Fruit fly (Drosophila melanogaster) whole organism, embryonic: ENCODE measurements around the gene CG5326.
A peak's percentile ranks its signal among the peaks of the same experiment; 100 is the strongest.

Experiments used
- Atf3 ChIP-seq: fragments of 200-800 bp; sonication (Bioruptor generic); optimal IDR thresholded peaks from 3 replicates; lab custom pipeline; 2016; ENCODE audit warnings: missing biosample characterization, missing genetic modification characterization
- B-H2 ChIP-seq: fragments of 200-800 bp; sonication (Bioruptor generic); optimal IDR thresholded peaks from 2 replicates; lab custom pipeline; 2018; ENCODE audit warnings: missing biosample characterization, mild to moderate bottlenecking, missing genetic modification characterization
- BEAF-32 ChIP-seq: fragments of 200-800 bp; sonication (Bioruptor generic); optimal IDR thresholded peaks from 3 replicates; lab custom pipeline; 2017; ENCODE audit warnings: missing biosample characterization, missing genetic modification characterization, mild to moderate bottlenecking, moderate library complexity, missing genetic modification reagents
- Blimp-1 ChIP-seq: fragments of 200-800 bp; sonication (Bioruptor generic); optimal IDR thresholded peaks from 3 replicates; lab custom pipeline; 2018; ENCODE audit warnings: missing biosample characterization, missing genetic modification characterization, mild to moderate bottlenecking, moderate library complexity, missing genetic modification reagents
- CG10543 ChIP-seq: fragments of 200-800 bp; sonication (Bioruptor generic); optimal IDR thresholded peaks from 3 replicates; lab custom pipeline; 2017; ENCODE audit warnings: missing biosample characterization, mild to moderate bottlenecking, missing genetic modification characterization, moderate library complexity
- CG11085 ChIP-seq: fragments of 200-800 bp; sonication (Bioruptor generic); IDR thresholded peaks from 2 replicates; pipeline ENCODE4 v1.3.6; 2022; ENCODE audit warnings: missing biosample characterization, missing genetic modification characterization
- CG13624 ChIP-seq: fragments of 200-800 bp; sonication (Bioruptor generic); optimal IDR thresholded peaks from 2 replicates; lab custom pipeline; 2016; ENCODE audit warnings: missing biosample characterization, missing genetic modification characterization
- CG15601 ChIP-seq: fragments of 200-800 bp; sonication (Bioruptor generic); optimal IDR thresholded peaks from 3 replicates; lab custom pipeline; 2019; ENCODE audit warnings: missing biosample characterization, mild to moderate bottlenecking, missing genetic modification characterization, moderate library complexity
- CG16813 ChIP-seq: fragments of 200-800 bp; sonication (Bioruptor generic); IDR thresholded peaks from 3 replicates; pipeline ENCODE4 v1.3.6; 2022; ENCODE audit warnings: missing biosample characterization, missing genetic modification characterization; ENCODE audit not compliant: partially characterized antibody
- CG17359 ChIP-seq: fragments of 200-800 bp; sonication (Bioruptor generic); optimal IDR thresholded peaks from 3 replicates; lab custom pipeline; 2018; ENCODE audit warnings: missing biosample characterization, mild to moderate bottlenecking, missing genetic modification characterization, moderate library complexity
- CG17802 ChIP-seq: fragments of 200-800 bp; sonication (Bioruptor generic); optimal IDR thresholded peaks from 2 replicates; lab custom pipeline; 2018; ENCODE audit warnings: missing biosample characterization, mild to moderate bottlenecking, missing genetic modification characterization, moderate library complexity
- CG2129 ChIP-seq: fragments of 200-800 bp; sonication (Bioruptor generic); IDR thresholded peaks from 2 replicates; pipeline ENCODE4 v1.3.6; 2022; ENCODE audit warnings: missing biosample characterization, missing genetic modification characterization; ENCODE audit not compliant: partially characterized antibody
- CG3163 ChIP-seq: fragments of 200-800 bp; sonication (Bioruptor generic); optimal IDR thresholded peaks from 3 replicates; lab custom pipeline; 2016; ENCODE audit warnings: missing biosample characterization, missing genetic modification characterization
- CG3847 ChIP-seq: fragments of 200-800 bp; sonication (Bioruptor generic); IDR thresholded peaks from 2 replicates; pipeline ENCODE4 v1.3.6; 2022; ENCODE audit warnings: missing biosample characterization, missing genetic modification characterization
- CG4730 ChIP-seq: fragments of 200-800 bp; sonication (Bioruptor generic); IDR thresholded peaks from 2 replicates; pipeline ENCODE4 v1.3.6; 2022; ENCODE audit warnings: missing biosample characterization, missing genetic modification characterization
- CG6654 ChIP-seq: fragments of 200-800 bp; sonication (Bioruptor generic); optimal IDR thresholded peaks from 2 replicates; lab custom pipeline; 2017; ENCODE audit warnings: missing biosample characterization, mild to moderate bottlenecking, missing genetic modification characterization
- CG6854 ChIP-seq: fragments of 200-800 bp; sonication (Bioruptor generic); optimal IDR thresholded peaks from 3 replicates; lab custom pipeline; 2017; ENCODE audit warnings: missing biosample characterization, mild to moderate bottlenecking, missing genetic modification characterization
- CG9797 ChIP-seq: fragments of 200-800 bp; sonication (Bioruptor generic); optimal IDR thresholded peaks from 3 replicates; lab custom pipeline; 2018; ENCODE audit warnings: missing biosample characterization, mild to moderate bottlenecking, missing genetic modification characterization
- CG9932 ChIP-seq: fragments of 200-800 bp; sonication (Bioruptor generic); IDR thresholded peaks from 2 replicates; pipeline ENCODE4 v1.3.6; 2022; ENCODE audit warnings: missing biosample characterization, missing genetic modification characterization
- Dp ChIP-seq: fragments of 200-800 bp; sonication (Bioruptor generic); optimal IDR thresholded peaks from 2 replicates; lab custom pipeline; 2018; ENCODE audit warnings: missing biosample characterization, mild to moderate bottlenecking, missing genetic modification characterization, moderate library complexity
- E2f2 ChIP-seq: fragments of 200-800 bp; sonication (Bioruptor generic); IDR thresholded peaks from 2 replicates; pipeline ENCODE4 v1.3.6; 2022; ENCODE audit warnings: missing biosample characterization, missing genetic modification characterization
- Fer3 ChIP-seq: fragments of 200-800 bp; sonication (Bioruptor generic); optimal IDR thresholded peaks from 2 replicates; lab custom pipeline; 2018; ENCODE audit warnings: missing biosample characterization, mild to moderate bottlenecking, missing genetic modification characterization, moderate library complexity
- Hand ChIP-seq: fragments of 200-800 bp; sonication (Bioruptor generic); optimal IDR thresholded peaks from 2 replicates; lab custom pipeline; 2017; ENCODE audit warnings: mild to moderate bottlenecking, missing biosample characterization, missing genetic modification reagents, missing genetic modification characterization
- HmgD ChIP-seq: fragments of 200-800 bp; sonication (Bioruptor generic); optimal IDR thresholded peaks from 3 replicates; lab custom pipeline; 2016; ENCODE audit warnings: missing biosample characterization, missing genetic modification characterization
- Hr3 ChIP-seq: fragments of 200-800 bp; sonication (Bioruptor generic); optimal IDR thresholded peaks from 3 replicates; lab custom pipeline; 2016; ENCODE audit warnings: missing biosample characterization, missing genetic modification characterization
- Nf-YC ChIP-seq: fragments of 200-800 bp; optimal IDR thresholded peaks from 3 replicates; lab custom pipeline; 2019; ENCODE audit warnings: missing biosample characterization, mild to moderate bottlenecking, missing genetic modification characterization, moderate library complexity
- Oaz ChIP-seq: fragments of 200-800 bp; sonication (Bioruptor generic); IDR thresholded peaks from 2 replicates; pipeline ENCODE4 v1.3.6; 2022; ENCODE audit warnings: missing biosample characterization, missing genetic modification characterization
- Opbp ChIP-seq: fragments of 200-800 bp; sonication (Bioruptor generic); IDR thresholded peaks from 3 replicates; pipeline ENCODE4 v1.3.6; 2022; ENCODE audit warnings: missing biosample characterization, missing genetic modification characterization; ENCODE audit not compliant: partially characterized antibody
- Rfx ChIP-seq: fragments of 200-800 bp; sonication (Bioruptor generic); IDR thresholded peaks from 2 replicates; pipeline ENCODE4 v1.3.6; 2022; ENCODE audit warnings: missing biosample characterization, missing genetic modification characterization
- Scr ChIP-seq: fragments of 200-800 bp; sonication (Bioruptor generic); IDR thresholded peaks from 2 replicates; pipeline ENCODE4 v1.3.6; 2022; ENCODE audit warnings: missing biosample characterization, missing genetic modification characterization; ENCODE audit not compliant: partially characterized antibody
- Usf ChIP-seq: fragments of 200-800 bp; sonication (Bioruptor generic); optimal IDR thresholded peaks from 2 replicates; lab custom pipeline; 2017; ENCODE audit warnings: missing genotype, missing biosample characterization, missing genetic modification characterization
- YL-1 ChIP-seq: fragments of 200-800 bp; sonication (Bioruptor generic); optimal IDR thresholded peaks from 3 replicates; lab custom pipeline; 2017; ENCODE audit warnings: missing biosample characterization, mild to moderate bottlenecking, missing genetic modification characterization
- amos ChIP-seq: fragments of 200-800 bp; sonication (Bioruptor generic); IDR thresholded peaks from 2 replicates; pipeline ENCODE4 v1.3.6; 2022; ENCODE audit warnings: missing biosample characterization, missing genetic modification characterization; ENCODE audit not compliant: partially characterized antibody
- bbx ChIP-seq: fragments of 200-800 bp; sonication (Bioruptor generic); IDR thresholded peaks from 2 replicates; pipeline ENCODE4 v1.3.6; 2022; ENCODE audit warnings: missing biosample characterization, missing genetic modification characterization; ENCODE audit not compliant: partially characterized antibody
- bcd ChIP-seq: fragments of 200-800 bp; sonication (Bioruptor generic); optimal IDR thresholded peaks from 2 replicates; lab custom pipeline; 2017; ENCODE audit warnings: missing biosample characterization, mild to moderate bottlenecking, missing genetic modification characterization
- chif ChIP-seq, 2 experiments: fragments of 200-800 bp; sonication (Bioruptor generic); optimal IDR thresholded peaks; 3 replicates each; lab custom pipeline; 2016; ENCODE audit warnings: missing biosample characterization in 2 of 2, missing genetic modification characterization in 2 of 2
- chm ChIP-seq: fragments of 200-800 bp; sonication (Bioruptor generic); IDR thresholded peaks from 2 replicates; pipeline ENCODE4 v1.3.6; 2022; ENCODE audit warnings: missing biosample characterization, missing genetic modification characterization
- crol ChIP-seq: fragments of 200-800 bp; sonication (Bioruptor generic); IDR thresholded peaks from 2 replicates; pipeline ENCODE4 v1.3.6; 2022; ENCODE audit warnings: missing biosample characterization, missing genetic modification characterization
- danr ChIP-seq: fragments of 200-800 bp; sonication (Bioruptor generic); IDR thresholded peaks from 2 replicates; pipeline ENCODE4 v1.3.6; 2022; ENCODE audit warnings: missing biosample characterization, missing genetic modification characterization
- fd64A ChIP-seq: fragments of 200-800 bp; sonication (Bioruptor generic); optimal IDR thresholded peaks from 3 replicates; lab custom pipeline; 2018; ENCODE audit warnings: missing biosample characterization, mild to moderate bottlenecking, missing genetic modification characterization
- gcm2 ChIP-seq: fragments of 200-800 bp; sonication (Bioruptor generic); optimal IDR thresholded peaks from 2 replicates; lab custom pipeline; 2016; ENCODE audit warnings: missing biosample characterization, missing genetic modification characterization
- hb ChIP-seq: fragments of 200-800 bp; sonication (Bioruptor generic); IDR thresholded peaks from 3 replicates; pipeline ENCODE4 v1.3.6; 2022; ENCODE audit warnings: missing biosample characterization, missing genetic modification characterization; ENCODE audit not compliant: partially characterized antibody
- ken ChIP-seq: fragments of 200-800 bp; sonication (Bioruptor generic); IDR thresholded peaks from 3 replicates; pipeline ENCODE4 v1.3.6; 2022; ENCODE audit warnings: missing biosample characterization, missing genetic modification characterization
- lmd ChIP-seq: fragments of 200-800 bp; sonication (Bioruptor generic); IDR thresholded peaks from 2 replicates; pipeline ENCODE4 v1.3.6; 2022; ENCODE audit warnings: missing biosample characterization, missing genetic modification characterization
- onecut ChIP-seq: fragments of 200-800 bp; sonication (Bioruptor generic); IDR thresholded peaks from 2 replicates; pipeline ENCODE4 v1.3.6; 2022; ENCODE audit warnings: missing biosample characterization, missing genetic modification characterization
- row ChIP-seq: fragments of 200-800 bp; sonication (Bioruptor generic); IDR thresholded peaks from 3 replicates; pipeline ENCODE4 v1.3.6; 2022; ENCODE audit warnings: missing biosample characterization, missing genetic modification characterization
- seq ChIP-seq: fragments of 200-800 bp; sonication (Bioruptor generic); IDR thresholded peaks from 2 replicates; pipeline ENCODE4 v1.3.6; 2022; ENCODE audit warnings: missing biosample characterization, missing genetic modification characterization
- ttk ChIP-seq: fragments of 200-800 bp; sonication (Bioruptor generic); IDR thresholded peaks from 2 replicates; pipeline ENCODE4 v2.1.2; 2022; ENCODE audit warnings: missing biosample characterization, missing genetic modification characterization
- wek ChIP-seq: fragments of 200-800 bp; sonication (Bioruptor generic); optimal IDR thresholded peaks from 3 replicates; lab custom pipeline; 2018; ENCODE audit warnings: missing biosample characterization, mild to moderate bottlenecking, missing genetic modification characterization, moderate library complexity
- zfh1 ChIP-seq: fragments of 200-800 bp; sonication (Bioruptor generic); IDR thresholded peaks from 3 replicates; pipeline ENCODE4 v1.3.6; 2022; ENCODE audit warnings: missing biosample characterization, missing genetic modification characterization
- zfh2 ChIP-seq: fragments of 200-800 bp; sonication (Bioruptor generic); optimal IDR thresholded peaks from 2 replicates; lab custom pipeline; 2016; ENCODE audit warnings: missing biosample characterization, missing genetic modification characterization

The CG5326 gene

DNA sequence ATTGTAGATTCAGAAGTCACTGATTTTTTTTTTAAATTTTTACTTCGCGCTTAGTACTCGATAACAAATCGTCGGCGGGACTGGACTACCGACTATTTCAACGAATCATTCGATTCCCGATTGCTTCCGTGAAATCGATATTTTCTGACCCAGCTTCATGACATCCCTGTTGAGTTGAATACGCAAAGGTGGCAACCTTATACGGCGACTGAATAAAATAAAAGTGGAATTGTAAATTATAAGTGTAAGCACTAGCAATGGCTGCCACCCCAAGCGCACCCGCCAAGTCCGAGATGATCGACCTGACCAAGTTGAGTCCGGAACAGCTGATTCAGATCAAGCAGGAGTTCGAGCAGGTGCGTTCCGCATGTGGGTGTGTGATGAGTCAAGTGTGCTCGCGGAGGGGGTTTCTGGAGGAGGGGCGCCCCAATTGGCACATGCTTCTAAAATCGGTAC, 52.7 kb downstream of the CG5326 start, which contains the start of gene Pfdn5 (continued):
- TF ChIP-seq Atf3 (GFP tag; lab: Kevin White, UChicago) (no peak), gcm2 (GFP tag; lab: Kevin White, UChicago) (no peak), CG6654 (GFP tag; lab: Kevin White, UChicago) (no peak), CG2129 (GFP tag; lab: Robert Waterston, UW) (peak; percentile 30; the same call in 1 of the 2 replicates), CG3163 (no peak), Hr3 (GFP tag; lab: Kevin White, UChicago) (no peak), CG11085 (GFP tag; lab: Robert Waterston, UW) (no peak), CG17802 (no peak), row (GFP tag; lab: Robert Waterston, UW) (no peak), zfh1 (GFP tag; lab: Robert Waterston, UW) (no peak), CG6854 (no peak), seq (no peak), fd64A (GFP tag; lab: Kevin White, UChicago) (no peak), Usf (GFP tag; lab: Kevin White, UChicago) (no peak), CG17359 (tag; lab: Kevin White, UChicago) (no peak), onecut (GFP tag; lab: Robert Waterston, UW) (no peak), amos (GFP tag; lab: Robert Waterston, UW) (peak; percentile 77), CG9932 (GFP tag; lab: Robert Waterston, UW) (no peak), Fer3 (tag; lab: Kevin White, UChicago) (no peak), HmgD (GFP tag; lab: Kevin White, UChicago) (peak; percentile 33), E2f2 (GFP tag; lab: Robert Waterston, UW) (peak; percentile 96), YL-1 (GFP tag; lab: Kevin White, UChicago) (peak; percentile 84), Blimp-1 (GFP tag; lab: Kevin White, UChicago) (no peak), Hand (no peak), wek (GFP tag; lab: Kevin White, UChicago) (no peak), CG10543 (no peak), ttk (GFP tag; lab: Robert Waterston, UW) (no peak), CG3847 (0 out of 2 replicates have a peak, but pooled peaks have one; percentile 15), Opbp (peak; percentile 83), BEAF-32 (GFP tag; lab: Kevin White, UChicago) (peak; percentile 73), CG13624 (peak; percentile 38), bbx (peak; percentile 82), Dp (GFP tag; lab: Kevin White, UChicago) (peak; percentile 93), Oaz (GFP tag; lab: Robert Waterston, UW) (no peak), CG9797 (peak; percentile 38), crol (GFP tag; lab: Robert Waterston, UW) (peak; percentile 90), zfh2 (no peak), CG16813 (GFP tag; lab: Robert Waterston, UW) (peak; percentile 85), Nf-YC (tag; lab: Kevin White, UChicago) (no peak), danr (GFP tag; lab: Robert Waterston, UW) (no peak), Scr (GFP tag; lab: Robert Waterston, UW) (peak; percentile 78), CG4730 (GFP tag; lab: Robert Waterston, UW) (no peak), bcd (GFP tag; lab: Kevin White, UChicago) (no peak), Rfx (no peak), chif (GFP tag; optimal IDR thresholded peaks at IDR 0.05; lab: Kevin White, UChicago) (no peak), chm (GFP tag; lab: Robert Waterston, UW) (no peak), CG15601 (tag; lab: Kevin White, UChicago) (peak; percentile 99), ken (no peak), lmd (no peak), hb (peak; percentile 86), B-H2 (GFP tag; lab: Kevin White, UChicago) (peak; percentile 38)
